Worm (Caenorhabditis elegans) whole organism, young adult: Measurements from ENCODE around the gene F37C4.6.

Experiments
- C17E4.6 ChIP-seq: fragments of 200-800 bp; sonication (Bioruptor generic); IDR thresholded peaks from 2 replicates; pipeline ENCODE4 v1.3.6; 2022; ENCODE audit warnings: missing genetic modification reagents, missing genetic modification characterization, missing compliant biosample characterization
- F10E7.11 ChIP-seq: sonication (generic microtip); optimal IDR thresholded peaks from 2 replicates; lab custom pipeline; 2017; ENCODE audit warnings: mild to moderate bottlenecking, missing genetic modification characterization, moderate library complexity, missing compliant biosample characterization
- F57C9.4 ChIP-seq: sonication (generic microtip); optimal IDR thresholded peaks from 2 replicates; lab custom pipeline; 2017; ENCODE audit warnings: mild to moderate bottlenecking, missing genetic modification characterization, missing compliant biosample characterization
- K11D2.4 ChIP-seq: fragments of 200-800 bp; sonication (Bioruptor generic); IDR thresholded peaks from 2 replicates; pipeline ENCODE4 v1.3.6; 2022; ENCODE audit warnings: missing genetic modification reagents, missing genetic modification characterization, missing compliant biosample characterization
- K12H6.12 ChIP-seq: fragments of 200-800 bp; sonication (Bioruptor generic); optimal IDR thresholded peaks from 2 replicates; lab custom pipeline; 2018; ENCODE audit warnings: mild to moderate bottlenecking, missing genetic modification characterization, missing compliant biosample characterization
- T07F8.4 ChIP-seq: sonication (generic microtip); optimal IDR thresholded peaks from 2 replicates; lab custom pipeline; 2016; ENCODE audit warnings: mild to moderate bottlenecking, missing genetic modification characterization, moderate library complexity, missing compliant biosample characterization
- Y53F4B.3 ChIP-seq: fragments of 200-800 bp; sonication (Bioruptor generic); IDR thresholded peaks from 2 replicates; pipeline ENCODE4 v1.3.6; 2022; ENCODE audit warnings: missing genetic modification reagents, missing genetic modification characterization, missing compliant biosample characterization
- Y53G8AR.9 ChIP-seq: fragments of 200-800 bp; sonication (Bioruptor generic); conservative IDR thresholded peaks from 2 replicates; pipeline ENCODE4 v1.3.6; 2022; ENCODE audit warnings: missing genetic modification reagents, missing genetic modification characterization, missing compliant biosample characterization
- ama-1 ChIP-seq, 3 experiments: fragments of 150-350 bp in 1 of 3; sonication (generic microtip) in 2 of 3; optimal IDR thresholded peaks; 2 replicates each; lab custom pipeline; 2014 to 2018; ENCODE audit warnings: missing biosample characterization in 2 of 3, missing genetic modification characterization in 2 of 3, missing genetic modification reagents in 2 of 3
- aptf-3 ChIP-seq: fragments of 200-800 bp; sonication (Bioruptor generic); IDR thresholded peaks from 2 replicates; pipeline ENCODE4 v1.3.6; 2022; ENCODE audit warnings: missing genetic modification characterization, missing compliant biosample characterization
- attf-3 ChIP-seq: fragments of 200-800 bp; sonication (Bioruptor generic); conservative IDR thresholded peaks from 2 replicates; pipeline ENCODE4 v1.3.6; 2022; ENCODE audit warnings: missing genetic modification reagents, missing genetic modification characterization, missing compliant biosample characterization
- attf-5 ChIP-seq: fragments of 200-800 bp; sonication (Bioruptor generic); optimal IDR thresholded peaks from 2 replicates; lab custom pipeline; 2018; ENCODE audit warnings: mild to moderate bottlenecking, missing genetic modification characterization, missing compliant biosample characterization
- bed-1 ChIP-seq: fragments of 200-800 bp; sonication (Bioruptor generic); IDR thresholded peaks from 2 replicates; pipeline ENCODE4 v1.3.6; 2022; ENCODE audit warnings: missing genetic modification reagents, missing genetic modification characterization, missing compliant biosample characterization
- cebp-1 ChIP-seq, 2 experiments: fragments of 200-800 bp in 1 of 2; sonication (Bioruptor generic) in 1 of 2; sonication (generic microtip) in 1 of 2; IDR thresholded peaks in 1 of 2; optimal IDR thresholded peaks in 1 of 2; 2 replicates each; pipeline versions ENCODE4 v1.3.6 to Lab custom; 2017 to 2022; ENCODE audit warnings: missing compliant biosample characterization in 2 of 2, missing genetic modification characterization in 2 of 2, mild to moderate bottlenecking in 1 of 2, missing genetic modification reagents in 1 of 2, moderate library complexity in 1 of 2
- ceh-100 ChIP-seq: fragments of 200-800 bp; sonication (Bioruptor generic); IDR thresholded peaks from 2 replicates; pipeline ENCODE4 v1.3.6; 2022; ENCODE audit warnings: missing genetic modification reagents, missing genetic modification characterization, missing compliant biosample characterization
- ceh-27 ChIP-seq: fragments of 200-800 bp; sonication (Bioruptor generic); optimal IDR thresholded peaks from 2 replicates; lab custom pipeline; 2018; ENCODE audit warnings: mild to moderate bottlenecking, missing genetic modification characterization, moderate library complexity, missing compliant biosample characterization
- chd-7 ChIP-seq: sonication (generic microtip); optimal IDR thresholded peaks from 2 replicates; lab custom pipeline; 2016; ENCODE audit warnings: mild to moderate bottlenecking, missing genetic modification characterization, moderate library complexity, missing compliant biosample characterization
- dox-1 ChIP-seq: fragments of 200-800 bp; sonication (Bioruptor generic); IDR thresholded peaks from 2 replicates; pipeline ENCODE4 v1.3.6; 2022; ENCODE audit warnings: missing genetic modification reagents, missing genetic modification characterization, missing compliant biosample characterization
- egrh-3 ChIP-seq: fragments of 200-800 bp; sonication (Bioruptor generic); IDR thresholded peaks from 2 replicates; pipeline ENCODE4 v1.3.6; 2022; ENCODE audit warnings: missing genetic modification reagents, missing genetic modification characterization, missing compliant biosample characterization
- gei-17 ChIP-seq: fragments of 200-800 bp; sonication (Bioruptor generic); optimal IDR thresholded peaks from 2 replicates; lab custom pipeline; 2018; ENCODE audit warnings: mild to moderate bottlenecking, missing genetic modification characterization, missing compliant biosample characterization
- hlh-12 ChIP-seq: sonication (generic microtip); optimal IDR thresholded peaks from 2 replicates; lab custom pipeline; 2016; ENCODE audit warnings: missing genetic modification characterization, missing compliant biosample characterization
- lin-40 ChIP-seq: sonication (generic microtip); optimal IDR thresholded peaks from 2 replicates; lab custom pipeline; 2016; ENCODE audit warnings: missing genetic modification characterization, mild to moderate bottlenecking, missing compliant biosample characterization, missing genotype, missing genetic modification reagents
- madf-10 ChIP-seq: sonication (generic microtip); optimal IDR thresholded peaks from 2 replicates; lab custom pipeline; 2016; ENCODE audit warnings: mild to moderate bottlenecking, missing genetic modification characterization, missing compliant biosample characterization
- madf-6 ChIP-seq: fragments of 200-800 bp; sonication (Bioruptor generic); IDR thresholded peaks from 2 replicates; pipeline ENCODE4 v1.3.6; 2022; ENCODE audit warnings: missing genetic modification reagents, missing genetic modification characterization, missing compliant biosample characterization
- mcd-1 ChIP-seq: fragments of 200-800 bp; sonication (Bioruptor generic); IDR thresholded peaks from 2 replicates; pipeline ENCODE4 v1.3.6; 2022; ENCODE audit warnings: missing genetic modification reagents, missing genetic modification characterization, missing compliant biosample characterization
- mxl-1 ChIP-seq: sonication (generic microtip); optimal IDR thresholded peaks from 2 replicates; lab custom pipeline; 2016; ENCODE audit warnings: missing genetic modification characterization, missing compliant biosample characterization
- nfyb-1 ChIP-seq: fragments of 200-800 bp; sonication (Bioruptor generic); IDR thresholded peaks from 2 replicates; pipeline ENCODE4 v1.3.6; 2022; ENCODE audit warnings: missing genetic modification reagents, missing genetic modification characterization, missing compliant biosample characterization
- nhr-80 ChIP-seq: sonication (generic microtip); optimal IDR thresholded peaks from 2 replicates; lab custom pipeline; 2016; ENCODE audit warnings: missing genetic modification characterization, missing compliant biosample characterization
- repo-1 ChIP-seq: sonication (generic microtip); optimal IDR thresholded peaks from 2 replicates; lab custom pipeline; 2017; ENCODE audit warnings: mild to moderate bottlenecking, missing genetic modification characterization, missing compliant biosample characterization
- snpc-4 ChIP-seq, 5 experiments: fragments of 150-350 bp in 1 of 5; sonication (generic microtip) in 4 of 5; optimal IDR thresholded peaks; 2 replicates each; lab custom pipeline; 2014 to 2018; ENCODE audit warnings: missing genetic modification characterization in 5 of 5, missing biosample characterization in 3 of 5, antibody characterized with exemption in 2 of 5, mild to moderate bottlenecking in 2 of 5, missing compliant biosample characterization in 2 of 5, missing genotype in 2 of 5, moderate library complexity in 2 of 5, missing genetic modification reagents in 1 of 5
- tbp1 ChIP-seq: fragments of 200-800 bp; sonication (Bioruptor generic); optimal IDR thresholded peaks from 2 replicates; lab custom pipeline; 2018; ENCODE audit warnings: mild to moderate bottlenecking, missing genetic modification characterization, missing compliant biosample characterization
- tbx-9 ChIP-seq: sonication (generic microtip); optimal IDR thresholded peaks from 2 replicates; lab custom pipeline; 2016; ENCODE audit warnings: borderline replicate concordance, missing genetic modification characterization, inconsistent platforms, missing compliant biosample characterization
- unc-62 ChIP-seq: fragments of 150-350 bp; optimal IDR thresholded peaks from 2 replicates; lab custom pipeline; 2014; ENCODE audit warnings: missing biosample characterization, missing genetic modification reagents, missing genetic modification characterization
- zfh-2 ChIP-seq: fragments of 200-800 bp; sonication (Bioruptor generic); conservative IDR thresholded peaks from 2 replicates; pipeline ENCODE4 v1.3.6; 2022; ENCODE audit warnings: missing genetic modification reagents, missing genetic modification characterization, missing compliant biosample characterization
- zim-3 ChIP-seq: sonication (generic microtip); optimal IDR thresholded peaks from 2 replicates; lab custom pipeline; 2017; ENCODE audit warnings: mild to moderate bottlenecking, missing genetic modification characterization, moderate library complexity, missing compliant biosample characterization
- ztf-18 ChIP-seq: sonication (generic microtip); optimal IDR thresholded peaks from 2 replicates; lab custom pipeline; 2016; ENCODE audit warnings: missing genotype, mild to moderate bottlenecking, missing genetic modification characterization, missing compliant biosample characterization
- ztf-25 ChIP-seq: fragments of 200-800 bp; sonication (Bioruptor generic); IDR thresholded peaks from 2 replicates; pipeline ENCODE4 v1.3.6; 2022; ENCODE audit warnings: missing genetic modification reagents, missing genetic modification characterization, missing compliant biosample characterization
- ztf-26 ChIP-seq: sonication (generic microtip); optimal IDR thresholded peaks from 2 replicates; lab custom pipeline; 2017; ENCODE audit warnings: missing genetic modification characterization, missing compliant biosample characterization
- ztf-28 ChIP-seq: fragments of 200-800 bp; sonication (Bioruptor generic); IDR thresholded peaks from 2 replicates; pipeline ENCODE4 v1.3.6; 2022; ENCODE audit warnings: missing genetic modification reagents, missing genetic modification characterization, missing compliant biosample characterization
- ztf-6 ChIP-seq: fragments of 200-800 bp; sonication (Bioruptor generic); IDR thresholded peaks from 2 replicates; pipeline ENCODE4 v1.3.6; 2022; ENCODE audit warnings: missing genetic modification reagents, missing genetic modification characterization, missing compliant biosample characterization

F37C4.6 gene

DNA sequence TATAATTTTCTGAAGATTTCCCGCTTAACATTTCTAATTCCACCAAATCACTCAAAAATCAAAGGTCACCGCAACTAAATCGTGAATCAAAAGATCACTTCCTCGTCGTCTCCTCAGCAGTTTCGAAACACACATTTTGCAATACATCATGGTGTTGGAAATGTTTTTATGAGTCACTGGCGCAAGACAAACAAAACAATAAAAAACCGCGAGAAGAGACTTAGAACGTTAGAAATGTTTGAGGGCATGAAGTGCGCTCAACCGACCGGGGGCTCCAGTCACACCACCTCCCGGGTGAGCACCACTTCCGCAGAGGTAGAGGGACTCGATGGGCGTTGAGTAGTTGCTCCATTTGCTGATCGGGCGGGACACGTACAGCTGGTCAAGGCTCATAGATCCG is 2.9 kb downstream of the F37C4.6 start (continued):
- TF ChIP-seq attf-3 (no peak), zfh-2 (GFP tag; lab: Robert Waterston, UW) (peak; percentile 89), ceh-100 (GFP tag; lab: Robert Waterston, UW) (no peak), aptf-3 (GFP tag; lab: Robert Waterston, UW) (no peak), dox-1 (GFP tag; lab: Robert Waterston, UW) (peak; percentile 49), nfyb-1 (GFP tag; lab: Robert Waterston, UW) (peak; percentile 34; the same call in 1 of the 2 replicates), ztf-26 (tag; lab: Kevin White, UChicago) (no peak), mcd-1 (GFP tag; lab: Robert Waterston, UW) (no peak), ztf-6 (GFP tag; lab: Robert Waterston, UW) (no peak), bed-1 (no peak), C17E4.6 (GFP tag; lab: Robert Waterston, UW) (no peak), unc-62 (GFP tag; lab: Kevin White, UChicago) (no peak), ama-1 (optimal IDR thresholded peaks at IDR 0.05; lab: Kevin White, UChicago) (no peak), ama-1 (GFP tag; optimal IDR thresholded peaks at IDR 0.05; lab: Kevin White, UChicago) (no peak), tbx-9 (tag; lab: Kevin White, UChicago) (no peak), gei-17 (GFP tag; lab: Kevin White, UChicago) (no peak), tbp1 (GFP tag; lab: Kevin White, UChicago) (no peak), ztf-28 (GFP tag; lab: Robert Waterston, UW) (no peak), Y53F4B.3 (no peak), ztf-25 (GFP tag; lab: Robert Waterston, UW) (no peak), egrh-3 (GFP tag; lab: Robert Waterston, UW) (peak; percentile 24; the same call in 1 of the 2 replicates), T07F8.4 (tag; lab: Kevin White, UChicago) (no peak), hlh-12 (no peak), mxl-1 (tag; lab: Kevin White, UChicago) (no peak), repo-1 (tag; lab: Kevin White, UChicago) (no peak), Y53G8AR.9 (0 out of 2 replicates have a peak, but pooled peaks have one; percentile 19), F10E7.11 (tag; lab: Kevin White, UChicago) (no peak), snpc-4 (GFP tag; optimal IDR thresholded peaks at IDR 0.05; lab: Kevin White, UChicago) (no peak), snpc-4 (tag; optimal IDR thresholded peaks at IDR 0.05; lab: Kevin White, UChicago) (no peak), madf-6 (GFP tag; lab: Robert Waterston, UW) (no peak), K11D2.4 (GFP tag; lab: Robert Waterston, UW) (no peak), cebp-1 (GFP tag; IDR thresholded peaks at IDR 0.05; lab: Robert Waterston, UW) (peak; percentile 84), cebp-1 (tag; optimal IDR thresholded peaks at IDR 0.05; lab: Kevin White, UChicago) (peak; percentile 92), attf-5 (GFP tag; lab: Kevin White, UChicago) (peak; percentile 5)

DNA sequence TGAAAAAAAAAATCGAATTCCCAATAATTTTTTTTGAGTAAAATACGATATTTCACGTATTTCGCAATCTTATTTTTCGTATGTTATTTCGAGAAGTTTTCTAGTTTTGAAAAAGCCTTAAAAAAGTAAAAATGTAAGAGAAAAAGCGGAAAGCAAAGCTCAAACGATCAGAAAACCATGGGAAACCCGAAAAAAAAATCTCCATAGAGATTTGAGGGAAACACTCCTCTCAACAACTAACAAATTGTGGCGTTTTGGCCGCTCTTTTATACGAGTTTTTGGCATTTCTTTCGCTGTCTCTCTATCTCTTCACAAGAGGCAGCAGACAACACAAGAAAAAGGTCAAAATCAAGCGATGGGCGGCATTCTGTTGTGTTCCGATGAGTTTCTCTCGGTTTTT is 3.7 kb downstream of the F37C4.6 start:
- TF ChIP-seq tbp1 (GFP tag; lab: Kevin White, UChicago) (peak; percentile 32), attf-5 (GFP tag; lab: Kevin White, UChicago) (peak; percentile 29), ama-1 (optimal IDR thresholded peaks at IDR 0.05; lab: Kevin White, UChicago) (peak; percentile 58), ama-1 (GFP tag; optimal IDR thresholded peaks at IDR 0.05; lab: Kevin White, UChicago) (no peak), K11D2.4 (GFP tag; lab: Robert Waterston, UW) (0 out of 2 replicates have a peak, but pooled peaks have one; percentile 41), dox-1 (GFP tag; lab: Robert Waterston, UW) (peak; percentile 46; the same call in 1 of the 2 replicates), K12H6.12 (tag; lab: Kevin White, UChicago) (peak; percentile 34), madf-10 (no peak), ztf-18 (tag; lab: Kevin White, UChicago) (no peak), nhr-80 (tag; lab: Kevin White, UChicago) (peak; percentile 40), nfyb-1 (GFP tag; lab: Robert Waterston, UW) (no peak), ceh-100 (GFP tag; lab: Robert Waterston, UW) (no peak), mcd-1 (GFP tag; lab: Robert Waterston, UW) (peak; percentile 30; the same call in 1 of the 2 replicates), lin-40 (peak; percentile 42), F57C9.4 (tag; lab: Kevin White, UChicago) (no peak), ceh-27 (GFP tag; lab: Kevin White, UChicago) (peak; percentile 24), zfh-2 (GFP tag; lab: Robert Waterston, UW) (0 out of 2 replicates have a peak, but pooled peaks have one; percentile 21), zim-3 (tag; lab: Kevin White, UChicago) (no peak), cebp-1 (GFP tag; IDR thresholded peaks at IDR 0.05; lab: Robert Waterston, UW) (peak; percentile 61; the same call in 1 of the 2 replicates), cebp-1 (tag; optimal IDR thresholded peaks at IDR 0.05; lab: Kevin White, UChicago) (peak; percentile 92), chd-7 (tag; lab: Kevin White, UChicago) (no peak)
